Worm (Caenorhabditis elegans) whole organism, L2 larva: ENCODE results near the gene zyg-9.
A peak's percentile ranks its signal among the peaks of the same experiment; 100 is the strongest.

ENCODE experiments used
- blmp-1 ChIP-seq: sonication (generic microtip); optimal IDR thresholded peaks from 2 replicates; lab custom pipeline; 2017; ENCODE audit warnings: missing genetic modification characterization, mild to moderate bottlenecking, missing compliant biosample characterization, antibody characterized with exemption, moderate library complexity; ENCODE audit not compliant: insufficient read depth
- elt-3 ChIP-seq: sonication (generic microtip); optimal IDR thresholded peaks from 2 replicates; lab custom pipeline; 2017; ENCODE audit warnings: missing biosample characterization, missing genetic modification characterization
- fos-1 ChIP-seq: fragments of 150-350 bp; optimal IDR thresholded peaks from 2 replicates; lab custom pipeline; 2014; ENCODE audit warnings: missing biosample characterization, missing genetic modification characterization
- gmeb-1 ChIP-seq: fragments of 150-350 bp; optimal IDR thresholded peaks from 2 replicates; lab custom pipeline; 2014; ENCODE audit warnings: missing biosample characterization, missing genetic modification characterization
- lsy-2 ChIP-seq, 2 experiments: fragments of 150-350 bp in 1 of 2; sonication (generic microtip) in 1 of 2; optimal IDR thresholded peaks; 2 replicates each; lab custom pipeline; 2014 to 2017; ENCODE audit warnings: missing biosample characterization in 2 of 2, missing genetic modification characterization in 2 of 2
- mab-5 ChIP-seq: fragments of 150-350 bp; optimal IDR thresholded peaks from 2 replicates; lab custom pipeline; 2014; ENCODE audit warnings: missing biosample characterization, missing genetic modification characterization
- mdl-1 ChIP-seq, 2 experiments: fragments of 150-350 bp in 1 of 2; sonication (generic microtip) in 1 of 2; optimal IDR thresholded peaks; 2 replicates each; lab custom pipeline; 2017; ENCODE audit warnings: missing biosample characterization in 2 of 2, missing genetic modification characterization in 2 of 2
- unc-39 ChIP-seq: fragments of 150-350 bp; optimal IDR thresholded peaks from 2 replicates; lab custom pipeline; 2014; ENCODE audit warnings: missing biosample characterization, missing genetic modification characterization
- ztf-11 ChIP-seq: sonication (generic microtip); optimal IDR thresholded peaks from 2 replicates; lab custom pipeline; 2017; ENCODE audit warnings: missing biosample characterization, missing genetic modification characterization
- ztf-4 ChIP-seq: fragments of 150-350 bp; optimal IDR thresholded peaks from 2 replicates; lab custom pipeline; 2014; ENCODE audit warnings: missing biosample characterization, missing genetic modification characterization

DNA sequence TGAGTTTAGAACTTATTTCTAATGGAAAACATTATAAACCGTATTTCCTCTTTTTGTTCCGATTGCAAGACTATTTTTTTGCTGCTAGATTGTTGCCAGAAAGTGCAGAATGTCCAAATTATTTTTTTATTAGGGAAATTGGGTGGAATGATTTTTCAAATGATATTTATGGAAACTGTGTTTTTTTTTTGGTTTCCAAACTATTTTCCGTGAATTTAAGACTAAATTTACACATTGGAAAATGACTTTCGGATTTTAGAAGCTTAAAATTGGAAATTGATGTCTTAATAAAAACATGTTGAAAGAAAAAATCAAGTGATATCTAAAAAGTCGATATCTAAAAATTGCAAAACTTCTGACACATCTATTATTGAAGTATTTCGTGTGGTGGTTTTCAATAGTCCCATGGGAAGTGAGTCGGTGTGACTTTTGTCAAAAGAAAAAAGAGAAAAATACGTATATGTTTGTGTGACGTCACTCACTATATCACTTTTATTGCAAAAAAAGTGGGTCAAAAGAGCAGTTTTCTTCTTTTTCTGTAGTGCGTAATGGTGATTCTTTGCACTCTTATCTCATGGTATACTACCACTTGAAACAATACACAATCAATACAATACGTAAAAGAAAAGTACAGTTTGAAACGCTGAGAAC lies 46.6 kb downstream of the zyg-9 start:
- no peak for TF ChIP-seq gmeb-1 (tag; lab: Kevin White, UChicago)
- peak; percentile 19 for TF ChIP-seq fos-1
- no peak for TF ChIP-seq mab-5 (tag; lab: Kevin White, UChicago)
- TF ChIP-seq elt-3 (tag; lab: Kevin White, UChicago), result no peak
- no peak for TF ChIP-seq unc-39
- TF ChIP-seq ztf-11 (tag; lab: Kevin White, UChicago), result no peak
- TF ChIP-seq lsy-2 (tag; optimal IDR thresholded peaks at IDR 0.05; lab: Kevin White, UChicago), result peak in 1 of 2 experiments; percentile 0
- no peak for TF ChIP-seq mdl-1 (tag; optimal IDR thresholded peaks at IDR 0.05; lab: Kevin White, UChicago)
- no peak for TF ChIP-seq ztf-4 (tag; lab: Kevin White, UChicago)
- TF ChIP-seq blmp-1 (tag; lab: Kevin White, UChicago), result no peak
